Fruit fly (Drosophila melanogaster): ENCODE results near the gene CG12992.

- TF ChIP-seq Ets98B (GFP tag; IDR thresholded peaks at IDR 0.05) (no peak), CG12605 (GFP tag; IDR thresholded peaks at IDR 0.05) (no peak), Pif1A (GFP tag; optimal IDR thresholded peaks at IDR 0.05) (no peak), CG32121 (GFP tag; IDR thresholded peaks at IDR 0.05) (no peak), Snoo (tag; optimal IDR thresholded peaks at IDR 0.05) (no peak), rn (GFP tag; IDR thresholded peaks at IDR 0.05) (no peak), CG15710 (tag; optimal IDR thresholded peaks at IDR 0.05) (no peak), gl (tag; optimal IDR thresholded peaks at IDR 0.05) (no peak), CG14655 (GFP tag; optimal IDR thresholded peaks at IDR 0.05) (no peak)
These were observed 2.8 kb upstream of the CG12992 start for dm6 chrX:17585892-17586291.

All from whole organism, pupa.